Fruit fly (Drosophila melanogaster) whole organism, embryonic: ENCODE results near the gene CG3032.

Source experiments
- Antp ChIP-seq: fragments of 200-800 bp; sonication (Bioruptor generic); optimal IDR thresholded peaks from 3 replicates; lab custom pipeline; 2016; ENCODE audit warnings: missing biosample characterization, missing genetic modification characterization
- Atf6 ChIP-seq: fragments of 200-800 bp; sonication (Bioruptor generic); IDR thresholded peaks from 2 replicates; pipeline ENCODE4 v1.3.6; 2022; ENCODE audit warnings: missing biosample characterization, missing genetic modification characterization
- Bgb ChIP-seq: fragments of 200-800 bp; sonication (Bioruptor generic); IDR thresholded peaks from 2 replicates; pipeline ENCODE4 v1.3.6; 2022; ENCODE audit warnings: missing biosample characterization, missing genetic modification characterization; ENCODE audit not compliant: partially characterized antibody
- CG10209 ChIP-seq: fragments of 200-800 bp; sonication (Bioruptor generic); optimal IDR thresholded peaks from 3 replicates; lab custom pipeline; 2017; ENCODE audit warnings: missing biosample characterization, mild to moderate bottlenecking, missing genetic modification characterization, missing genetic modification reagents
- CG11398 ChIP-seq: fragments of 200-800 bp; sonication (Bioruptor generic); optimal IDR thresholded peaks from 2 replicates; lab custom pipeline; 2016; ENCODE audit warnings: missing biosample characterization, missing genetic modification characterization
- CG13123 ChIP-seq: fragments of 200-800 bp; sonication (Bioruptor generic); optimal IDR thresholded peaks from 2 replicates; lab custom pipeline; 2016; ENCODE audit warnings: missing biosample characterization, missing genetic modification characterization
- CG13296 ChIP-seq: fragments of 200-800 bp; sonication (Bioruptor generic); optimal IDR thresholded peaks from 3 replicates; lab custom pipeline; 2018; ENCODE audit warnings: missing biosample characterization, mild to moderate bottlenecking, missing genetic modification characterization
- CG14860 ChIP-seq: fragments of 200-800 bp; sonication (Bioruptor generic); IDR thresholded peaks from 3 replicates; pipeline ENCODE4 v1.3.6; 2022; ENCODE audit warnings: missing biosample characterization, missing genetic modification characterization; ENCODE audit not compliant: partially characterized antibody
- CG17186 ChIP-seq: fragments of 200-800 bp; sonication (Bioruptor generic); optimal IDR thresholded peaks from 3 replicates; lab custom pipeline; 2017; ENCODE audit warnings: missing biosample characterization, missing genetic modification reagents, missing genetic modification characterization
- CG3163 ChIP-seq: fragments of 200-800 bp; sonication (Bioruptor generic); optimal IDR thresholded peaks from 3 replicates; lab custom pipeline; 2016; ENCODE audit warnings: missing biosample characterization, missing genetic modification characterization
- CG32772 ChIP-seq: fragments of 200-800 bp; sonication (Bioruptor generic); IDR thresholded peaks from 2 replicates; pipeline ENCODE4 v1.3.6; 2022; ENCODE audit warnings: missing biosample characterization, missing genetic modification characterization
- CG33213 ChIP-seq: fragments of 200-800 bp; sonication (Bioruptor generic); optimal IDR thresholded peaks from 3 replicates; lab custom pipeline; 2016; ENCODE audit warnings: missing biosample characterization, missing genetic modification characterization
- CG4617 ChIP-seq: fragments of 200-800 bp; sonication (Bioruptor generic); optimal IDR thresholded peaks from 3 replicates; lab custom pipeline; 2016; ENCODE audit warnings: missing biosample characterization, missing genetic modification characterization, borderline replicate concordance
- CG5180 ChIP-seq: fragments of 200-800 bp; sonication (Bioruptor generic); optimal IDR thresholded peaks from 3 replicates; lab custom pipeline; 2017; ENCODE audit warnings: missing biosample characterization, missing genetic modification characterization, mild to moderate bottlenecking, moderate library complexity, missing genetic modification reagents
- CG7963 ChIP-seq: fragments of 200-800 bp; sonication (Bioruptor generic); IDR thresholded peaks from 3 replicates; pipeline ENCODE4 v1.3.6; 2022; ENCODE audit warnings: missing biosample characterization, missing genetic modification characterization; ENCODE audit not compliant: partially characterized antibody
- CG8281 ChIP-seq: fragments of 200-800 bp; sonication (Bioruptor generic); optimal IDR thresholded peaks from 2 replicates; lab custom pipeline; 2018; ENCODE audit warnings: missing biosample characterization, mild to moderate bottlenecking, missing genetic modification characterization, moderate library complexity
- D ChIP-seq, 2 experiments: fragments of 200-800 bp in 1 of 2; fragments of >200 bp in 1 of 2; sonication (Bioruptor generic) in 1 of 2; optimal IDR thresholded peaks; 2 replicates in 1 of 2; 3 replicates in 1 of 2; lab custom pipeline; 2017; ENCODE audit warnings: mild to moderate bottlenecking in 1 of 2, missing biosample characterization in 1 of 2, missing genetic modification characterization in 1 of 2, missing genetic modification reagents in 1 of 2
- Dll ChIP-seq: fragments of 200-800 bp; sonication (Bioruptor generic); IDR thresholded peaks from 4 replicates; pipeline ENCODE4 v1.3.6; 2022; ENCODE audit warnings: missing biosample characterization, missing genetic modification characterization; ENCODE audit not compliant: partially characterized antibody
- HLH4C ChIP-seq: fragments of 200-800 bp; sonication (Bioruptor generic); IDR thresholded peaks from 3 replicates; pipeline ENCODE4 v1.3.6; 2022; ENCODE audit warnings: missing biosample characterization, missing genetic modification characterization; ENCODE audit not compliant: partially characterized antibody
- Hmx ChIP-seq: fragments of 200-800 bp; sonication (Bioruptor generic); optimal IDR thresholded peaks from 2 replicates; lab custom pipeline; 2016; ENCODE audit warnings: missing biosample characterization, missing genetic modification characterization
- Hr78 ChIP-seq, 2 experiments: fragments of 200-800 bp in 1 of 2; fragments of >200 bp in 1 of 2; sonication (Bioruptor generic) in 1 of 2; optimal IDR thresholded peaks; 2 replicates each; lab custom pipeline; 2017 to 2019; ENCODE audit warnings: missing biosample characterization in 2 of 2, missing genetic modification characterization in 2 of 2, mild to moderate bottlenecking in 1 of 2, moderate library complexity in 1 of 2
- Mes4 ChIP-seq: fragments of 200-800 bp; sonication (Bioruptor generic); optimal IDR thresholded peaks from 2 replicates; lab custom pipeline; 2016; ENCODE audit warnings: missing biosample characterization, missing genetic modification characterization
- NC2β ChIP-seq: fragments of 200-800 bp; sonication (Bioruptor generic); optimal IDR thresholded peaks from 2 replicates; lab custom pipeline; 2016; ENCODE audit warnings: missing biosample characterization, missing genetic modification characterization
- Nf-YA ChIP-seq: fragments of 200-800 bp; sonication (Bioruptor generic); IDR thresholded peaks from 2 replicates; pipeline ENCODE4 v1.3.6; 2022; ENCODE audit warnings: missing biosample characterization, missing genetic modification characterization
- Oli ChIP-seq: fragments of 200-800 bp; sonication (Bioruptor generic); optimal IDR thresholded peaks from 2 replicates; lab custom pipeline; 2018; ENCODE audit warnings: missing biosample characterization, mild to moderate bottlenecking, missing genetic modification characterization, moderate library complexity
- PHDP ChIP-seq: fragments of 200-800 bp; sonication (Bioruptor generic); optimal IDR thresholded peaks from 3 replicates; lab custom pipeline; 2018; ENCODE audit warnings: missing biosample characterization, mild to moderate bottlenecking, missing genetic modification characterization, moderate library complexity
- Scr ChIP-seq: fragments of 200-800 bp; sonication (Bioruptor generic); IDR thresholded peaks from 2 replicates; pipeline ENCODE4 v1.3.6; 2022; ENCODE audit warnings: missing biosample characterization, missing genetic modification characterization; ENCODE audit not compliant: partially characterized antibody
- Stat92E ChIP-seq, 3 experiments: fragments of >200 bp in 2 of 3; fragments of 200-800 bp in 1 of 3; sonication (Bioruptor generic) in 1 of 3; optimal IDR thresholded peaks; 2 replicates each; lab custom pipeline; 2017 to 2019; ENCODE audit warnings: missing biosample characterization in 3 of 3, missing genetic modification characterization in 3 of 3, mild to moderate bottlenecking in 1 of 3, moderate library complexity in 1 of 3
- Tbp ChIP-seq: fragments of >200 bp; optimal IDR thresholded peaks from 2 replicates; lab custom pipeline; 2018; ENCODE audit warnings: missing biosample characterization, missing genetic modification characterization
- YL-1 ChIP-seq: fragments of 200-800 bp; sonication (Bioruptor generic); optimal IDR thresholded peaks from 3 replicates; lab custom pipeline; 2017; ENCODE audit warnings: missing biosample characterization, mild to moderate bottlenecking, missing genetic modification characterization
- aop ChIP-seq: fragments of 200-800 bp; sonication (Bioruptor generic); IDR thresholded peaks from 2 replicates; pipeline ENCODE4 v1.3.6; 2022; ENCODE audit warnings: missing biosample characterization, missing genetic modification characterization
- ash1 ChIP-seq: fragments of 200-800 bp; sonication (Bioruptor generic); optimal IDR thresholded peaks from 2 replicates; lab custom pipeline; 2018; ENCODE audit warnings: missing biosample characterization, mild to moderate bottlenecking, missing genetic modification characterization
- ato ChIP-seq: fragments of 200-800 bp; sonication (Bioruptor generic); IDR thresholded peaks from 2 replicates; pipeline ENCODE4 v1.3.6; 2022; ENCODE audit warnings: missing biosample characterization, missing genetic modification characterization; ENCODE audit not compliant: partially characterized antibody
- eve ChIP-seq, 2 experiments: fragments of >200 bp; optimal IDR thresholded peaks; 2 replicates each; lab custom pipeline; 2017; ENCODE audit warnings: missing biosample characterization in 2 of 2, missing genetic modification characterization in 2 of 2
- fd3F ChIP-seq: fragments of 200-800 bp; sonication (Bioruptor generic); optimal IDR thresholded peaks from 2 replicates; lab custom pipeline; 2018; ENCODE audit warnings: missing biosample characterization, mild to moderate bottlenecking, missing genetic modification characterization, moderate library complexity
- gfzf ChIP-seq: fragments of 200-800 bp; sonication (Bioruptor generic); optimal IDR thresholded peaks from 2 replicates; lab custom pipeline; 2016; ENCODE audit warnings: missing biosample characterization, mild to moderate bottlenecking, missing genetic modification characterization, moderate library complexity
- hkb ChIP-seq, 2 experiments: fragments of 200-800 bp in 1 of 2; fragments of >200 bp in 1 of 2; sonication (Bioruptor generic) in 1 of 2; IDR thresholded peaks in 1 of 2; optimal IDR thresholded peaks in 1 of 2; 2 replicates each; pipeline versions ENCODE4 v1.3.6 to Lab custom; 2017 to 2022; ENCODE audit warnings: missing biosample characterization in 1 of 2, missing genetic modification characterization in 1 of 2
- kah ChIP-seq: fragments of 200-800 bp; sonication (Bioruptor generic); optimal IDR thresholded peaks from 2 replicates; lab custom pipeline; 2018; ENCODE audit warnings: missing biosample characterization, mild to moderate bottlenecking, missing genetic modification characterization
- p53 ChIP-seq: fragments of 200-800 bp; sonication (Bioruptor generic); optimal IDR thresholded peaks from 2 replicates; lab custom pipeline; 2016; ENCODE audit warnings: missing biosample characterization, missing genetic modification characterization
- pfk ChIP-seq: fragments of 200-800 bp; sonication (Bioruptor generic); optimal IDR thresholded peaks from 2 replicates; lab custom pipeline; 2018; ENCODE audit warnings: missing biosample characterization, mild to moderate bottlenecking, missing genetic modification characterization, moderate library complexity
- seq ChIP-seq: fragments of 200-800 bp; sonication (Bioruptor generic); IDR thresholded peaks from 2 replicates; pipeline ENCODE4 v1.3.6; 2022; ENCODE audit warnings: missing biosample characterization, missing genetic modification characterization
- shn ChIP-seq: fragments of 200-800 bp; sonication (Bioruptor generic); optimal IDR thresholded peaks from 3 replicates; lab custom pipeline; 2016; ENCODE audit warnings: missing biosample characterization, missing genetic modification characterization
- sna ChIP-seq: fragments of 200-800 bp; sonication (Bioruptor generic); IDR thresholded peaks from 2 replicates; pipeline ENCODE4 v1.3.6; 2022; ENCODE audit warnings: missing biosample characterization, missing genetic modification characterization; ENCODE audit not compliant: partially characterized antibody
- tio ChIP-seq: fragments of 200-800 bp; sonication (Bioruptor generic); optimal IDR thresholded peaks from 2 replicates; lab custom pipeline; 2017; ENCODE audit warnings: missing biosample characterization, missing genetic modification characterization, inconsistent platforms
- toy ChIP-seq: fragments of 200-800 bp; sonication (Bioruptor generic); IDR thresholded peaks from 2 replicates; pipeline ENCODE4 v1.3.6; 2022; ENCODE audit warnings: missing biosample characterization, missing genetic modification characterization
- trem ChIP-seq: fragments of 200-800 bp; optimal IDR thresholded peaks from 3 replicates; lab custom pipeline; 2019; ENCODE audit warnings: missing biosample characterization, mild to moderate bottlenecking, missing genetic modification characterization, moderate library complexity
- wdn ChIP-seq: fragments of 200-800 bp; sonication (Bioruptor generic); IDR thresholded peaks from 2 replicates; pipeline ENCODE4 v1.3.6; 2022; ENCODE audit warnings: missing biosample characterization, missing genetic modification characterization
- zf30C ChIP-seq: fragments of 200-800 bp; sonication (Bioruptor generic); optimal IDR thresholded peaks from 3 replicates; lab custom pipeline; 2018; ENCODE audit warnings: missing biosample characterization, mild to moderate bottlenecking, missing genetic modification characterization

CG3032 gene

dm6 chrX:7014931-7015428 is 1.3 kb upstream of the CG3032 start (continued):
- TF ChIP-seq CG13123 (GFP tag; lab: Kevin White, UChicago) (no peak), gfzf (GFP tag; lab: Kevin White, UChicago) (peak; percentile 27), CG17186 (GFP tag; lab: Kevin White, UChicago) (peak; percentile 63), p53 (GFP tag; lab: Kevin White, UChicago) (peak; percentile 27), Oli (tag; lab: Kevin White, UChicago) (no peak), CG33213 (GFP tag; lab: Kevin White, UChicago) (peak; percentile 70), CG14860 (GFP tag; lab: Robert Waterston, UW) (peak; percentile 56; the same call in 2 of the 3 replicates), Bgb (GFP tag; lab: Robert Waterston, UW) (peak; percentile 85), Dll (GFP tag; lab: Robert Waterston, UW) (peak; percentile 71), CG5180 (GFP tag; lab: Kevin White, UChicago) (no peak), hkb (optimal IDR thresholded peaks at IDR 0.05; lab: Kevin White, UChicago) (no peak), hkb (GFP tag; IDR thresholded peaks at IDR 0.05; lab: Robert Waterston, UW) (peak; percentile 74), CG4617 (no peak), Atf6 (peak; percentile 53), CG7963 (GFP tag; lab: Robert Waterston, UW) (peak; percentile 46; the same call in 1 of the 3 replicates), zf30C (GFP tag; lab: Kevin White, UChicago) (no peak), Stat92E (GFP tag; optimal IDR thresholded peaks at IDR 0.05; lab: Kevin White, UChicago) (no peak), fd3F (GFP tag; lab: Kevin White, UChicago) (no peak), Nf-YA (GFP tag; lab: Robert Waterston, UW) (peak; percentile 35; the same call in 1 of the 2 replicates), NC2β (GFP tag; lab: Kevin White, UChicago) (peak; percentile 10), CG3163 (peak; percentile 22), sna (GFP tag; lab: Robert Waterston, UW) (peak; percentile 45; the same call in 1 of the 2 replicates), YL-1 (peak; percentile 7), wdn (no peak), seq (GFP tag; lab: Robert Waterston, UW) (no peak), eve (GFP tag; optimal IDR thresholded peaks at IDR 0.05; lab: Kevin White, UChicago) (no peak), trem (tag; lab: Kevin White, UChicago) (peak; percentile 48), ash1 (GFP tag; lab: Kevin White, UChicago) (no peak), Hr78 (GFP tag; optimal IDR thresholded peaks at IDR 0.05; lab: Kevin White, UChicago) (no peak), Hmx (no peak), CG32772 (peak; percentile 8; the same call in 1 of the 2 replicates), HLH4C (GFP tag; lab: Robert Waterston, UW) (no peak), pfk (GFP tag; lab: Kevin White, UChicago) (no peak), D (optimal IDR thresholded peaks at IDR 0.05; lab: Kevin White, UChicago) (no peak), D (GFP tag; optimal IDR thresholded peaks at IDR 0.05; lab: Kevin White, UChicago) (no peak), CG11398 (GFP tag; lab: Kevin White, UChicago) (no peak), ato (GFP tag; lab: Robert Waterston, UW) (0 out of 2 replicates have a peak, but pooled peaks have one; percentile 42), Tbp (GFP tag; lab: Kevin White, UChicago) (no peak), PHDP (tag; lab: Kevin White, UChicago) (peak; percentile 35), Scr (GFP tag; lab: Robert Waterston, UW) (peak; percentile 67), CG13296 (GFP tag; lab: Kevin White, UChicago) (no peak), tio (GFP tag; lab: Kevin White, UChicago) (peak; percentile 23), CG8281 (no peak), Mes4 (no peak), kah (GFP tag; lab: Kevin White, UChicago) (no peak), CG10209 (peak; percentile 14), toy (no peak), Antp (GFP tag; lab: Kevin White, UChicago) (peak; percentile 68), shn (GFP tag; lab: Kevin White, UChicago) (peak; percentile 23), aop (GFP tag; lab: Robert Waterston, UW) (no peak)
